Worm (Caenorhabditis elegans) whole organism, young adult: Measurements from ENCODE around the gene idpp-5.

Experiments used
- B0336.3 ChIP-seq: fragments of 200-800 bp; sonication (Bioruptor generic); IDR thresholded peaks from 2 replicates; pipeline ENCODE4 v1.3.6; 2022; ENCODE audit warnings: missing genetic modification characterization, missing compliant biosample characterization
- C17E4.6 ChIP-seq: fragments of 200-800 bp; sonication (Bioruptor generic); IDR thresholded peaks from 2 replicates; pipeline ENCODE4 v1.3.6; 2022; ENCODE audit warnings: missing genetic modification reagents, missing genetic modification characterization, missing compliant biosample characterization
- F33H1.4 ChIP-seq: fragments of 200-800 bp; sonication (Bioruptor generic); IDR thresholded peaks from 2 replicates; pipeline ENCODE4 v1.3.6; 2022; ENCODE audit warnings: missing genetic modification reagents, missing genetic modification characterization, missing compliant biosample characterization
- F39B2.1 ChIP-seq: fragments of 200-800 bp; sonication (Bioruptor generic); IDR thresholded peaks from 2 replicates; pipeline ENCODE4 v1.3.6; 2022; ENCODE audit warnings: missing genetic modification reagents, missing genetic modification characterization, missing compliant biosample characterization
- F55B11.4 ChIP-seq: sonication (generic microtip); optimal IDR thresholded peaks from 2 replicates; lab custom pipeline; 2016; ENCODE audit warnings: missing compliant biosample characterization, missing genetic modification characterization, borderline replicate concordance; ENCODE audit not compliant: insufficient read depth
- K12H6.12 ChIP-seq: fragments of 200-800 bp; sonication (Bioruptor generic); optimal IDR thresholded peaks from 2 replicates; lab custom pipeline; 2018; ENCODE audit warnings: mild to moderate bottlenecking, missing genetic modification characterization, missing compliant biosample characterization
- Y53G8AR.9 ChIP-seq: fragments of 200-800 bp; sonication (Bioruptor generic); conservative IDR thresholded peaks from 2 replicates; pipeline ENCODE4 v1.3.6; 2022; ENCODE audit warnings: missing genetic modification reagents, missing genetic modification characterization, missing compliant biosample characterization
- Y95B8A.8 ChIP-seq: fragments of 200-800 bp; sonication (Bioruptor generic); IDR thresholded peaks from 2 replicates; pipeline ENCODE4 v1.3.6; 2022; ENCODE audit warnings: missing genetic modification reagents, missing genetic modification characterization, missing compliant biosample characterization
- ZK185.1 ChIP-seq: sonication (generic microtip); optimal IDR thresholded peaks from 2 replicates; lab custom pipeline; 2016; ENCODE audit warnings: mild to moderate bottlenecking, missing genetic modification characterization, missing compliant biosample characterization; ENCODE audit not compliant: poor library complexity, severe bottlenecking
- atf-7 ChIP-seq: sonication (generic microtip); optimal IDR thresholded peaks from 2 replicates; lab custom pipeline; 2017; ENCODE audit warnings: mild to moderate bottlenecking, missing genetic modification characterization, missing compliant biosample characterization
- ccch-3 ChIP-seq: fragments of 200-800 bp; sonication (Bioruptor generic); optimal IDR thresholded peaks from 2 replicates; lab custom pipeline; 2018; ENCODE audit warnings: mild to moderate bottlenecking, missing genetic modification characterization, missing compliant biosample characterization
- cebp-1 ChIP-seq, 2 experiments: fragments of 200-800 bp in 1 of 2; sonication (Bioruptor generic) in 1 of 2; sonication (generic microtip) in 1 of 2; IDR thresholded peaks in 1 of 2; optimal IDR thresholded peaks in 1 of 2; 2 replicates each; pipeline versions ENCODE4 v1.3.6 to Lab custom; 2017 to 2022; ENCODE audit warnings: missing compliant biosample characterization in 2 of 2, missing genetic modification characterization in 2 of 2, mild to moderate bottlenecking in 1 of 2, missing genetic modification reagents in 1 of 2, moderate library complexity in 1 of 2
- ceh-27 ChIP-seq: fragments of 200-800 bp; sonication (Bioruptor generic); optimal IDR thresholded peaks from 2 replicates; lab custom pipeline; 2018; ENCODE audit warnings: mild to moderate bottlenecking, missing genetic modification characterization, moderate library complexity, missing compliant biosample characterization
- dpl-1 ChIP-seq: fragments of 150-350 bp; optimal IDR thresholded peaks from 2 replicates; lab custom pipeline; 2014; ENCODE audit warnings: missing biosample characterization, missing genetic modification reagents, missing genetic modification characterization
- hrde-1 ChIP-seq: sonication (generic microtip); optimal IDR thresholded peaks from 2 replicates; lab custom pipeline; 2016; ENCODE audit warnings: missing genetic modification characterization, mild to moderate bottlenecking, missing compliant biosample characterization, moderate library complexity, missing genotype, missing genetic modification reagents, borderline replicate concordance
- lin-40 ChIP-seq: sonication (generic microtip); optimal IDR thresholded peaks from 2 replicates; lab custom pipeline; 2016; ENCODE audit warnings: missing genetic modification characterization, mild to moderate bottlenecking, missing compliant biosample characterization, missing genotype, missing genetic modification reagents
- lin-54 ChIP-seq: fragments of 200-800 bp; sonication (Bioruptor generic); optimal IDR thresholded peaks from 2 replicates; lab custom pipeline; 2018; ENCODE audit warnings: mild to moderate bottlenecking, missing genetic modification characterization, missing compliant biosample characterization
- madf-3 ChIP-seq: fragments of 200-800 bp; sonication (Bioruptor generic); IDR thresholded peaks from 2 replicates; pipeline ENCODE4 v1.3.6; 2022; ENCODE audit warnings: missing genetic modification reagents, missing genetic modification characterization, missing compliant biosample characterization
- mcd-1 ChIP-seq: fragments of 200-800 bp; sonication (Bioruptor generic); IDR thresholded peaks from 2 replicates; pipeline ENCODE4 v1.3.6; 2022; ENCODE audit warnings: missing genetic modification reagents, missing genetic modification characterization, missing compliant biosample characterization
- nhr-120 ChIP-seq: fragments of 200-800 bp; sonication (Bioruptor generic); IDR thresholded peaks from 2 replicates; pipeline ENCODE4 v1.3.6; 2022; ENCODE audit warnings: missing genetic modification characterization, missing compliant biosample characterization
- rec-8 ChIP-seq, 2 experiments: sonication (generic microtip); optimal IDR thresholded peaks; 2 replicates each; lab custom pipeline; 2016; ENCODE audit warnings: mild to moderate bottlenecking in 2 of 2, missing genetic modification characterization in 2 of 2, missing genetic modification reagents in 2 of 2, missing genotype in 2 of 2, missing biosample characterization in 1 of 2, missing compliant biosample characterization in 1 of 2, moderate library complexity in 1 of 2
- repo-1 ChIP-seq: sonication (generic microtip); optimal IDR thresholded peaks from 2 replicates; lab custom pipeline; 2017; ENCODE audit warnings: mild to moderate bottlenecking, missing genetic modification characterization, missing compliant biosample characterization
- sea-2 ChIP-seq: fragments of 200-800 bp; sonication (Bioruptor generic); IDR thresholded peaks from 2 replicates; pipeline ENCODE4 v1.3.6; 2022; ENCODE audit warnings: missing genetic modification characterization, missing compliant biosample characterization
- snpc-1.3 ChIP-seq: sonication (generic microtip); optimal IDR thresholded peaks from 2 replicates; lab custom pipeline; 2017; ENCODE audit warnings: missing genetic modification characterization, mild to moderate bottlenecking, missing compliant biosample characterization, antibody characterized with exemption, moderate library complexity, missing genotype, missing genetic modification reagents; ENCODE audit not compliant: insufficient read depth
- somi-1 ChIP-seq: fragments of 200-800 bp; sonication (Bioruptor generic); optimal IDR thresholded peaks from 2 replicates; lab custom pipeline; 2018; ENCODE audit warnings: mild to moderate bottlenecking, missing genetic modification characterization, missing compliant biosample characterization
- unc-62 ChIP-seq: fragments of 150-350 bp; optimal IDR thresholded peaks from 2 replicates; lab custom pipeline; 2014; ENCODE audit warnings: missing biosample characterization, missing genetic modification reagents, missing genetic modification characterization
- zim-3 ChIP-seq: sonication (generic microtip); optimal IDR thresholded peaks from 2 replicates; lab custom pipeline; 2017; ENCODE audit warnings: mild to moderate bottlenecking, missing genetic modification characterization, moderate library complexity, missing compliant biosample characterization
- ztf-25 ChIP-seq: fragments of 200-800 bp; sonication (Bioruptor generic); IDR thresholded peaks from 2 replicates; pipeline ENCODE4 v1.3.6; 2022; ENCODE audit warnings: missing genetic modification reagents, missing genetic modification characterization, missing compliant biosample characterization
- ztf-28 ChIP-seq: fragments of 200-800 bp; sonication (Bioruptor generic); IDR thresholded peaks from 2 replicates; pipeline ENCODE4 v1.3.6; 2022; ENCODE audit warnings: missing genetic modification reagents, missing genetic modification characterization, missing compliant biosample characterization
- ztf-6 ChIP-seq: fragments of 200-800 bp; sonication (Bioruptor generic); IDR thresholded peaks from 2 replicates; pipeline ENCODE4 v1.3.6; 2022; ENCODE audit warnings: missing genetic modification reagents, missing genetic modification characterization, missing compliant biosample characterization

idpp-5 gene

DNA sequence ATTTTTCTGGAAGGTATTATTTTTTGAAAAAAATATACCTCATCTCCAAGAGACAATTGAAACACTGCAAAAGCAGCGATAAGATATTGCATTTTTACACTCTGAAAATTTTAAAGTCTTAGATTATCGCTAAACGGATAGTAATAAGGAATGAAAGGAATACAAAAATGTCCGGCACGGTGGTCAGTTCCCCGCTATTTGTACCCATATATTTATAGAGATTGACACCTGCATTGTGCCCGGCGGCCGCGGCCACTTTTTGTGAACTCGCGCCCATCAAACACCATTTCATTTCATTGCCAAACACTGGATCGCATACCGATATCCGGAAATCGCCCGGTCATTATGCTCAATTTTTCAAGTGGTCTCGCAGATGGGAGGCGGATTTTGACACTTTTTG lies at the start of gene idpp-5:
idpp-5 (minus strand) TSS at position 101 of the 400 bp plus-strand sequence.
- no peak for TF ChIP-seq unc-62 (GFP tag; lab: Kevin White, UChicago)
- TF ChIP-seq zim-3, result no peak
- no peak for TF ChIP-seq C17E4.6
- TF ChIP-seq ztf-25 (GFP tag; lab: Robert Waterston, UW), result no peak
- TF ChIP-seq lin-40 (tag; lab: Kevin White, UChicago), result no peak
- no peak for TF ChIP-seq Y53G8AR.9 (GFP tag; lab: Robert Waterston, UW)
- no peak for TF ChIP-seq Y95B8A.8 (GFP tag; lab: Robert Waterston, UW)
- no peak for TF ChIP-seq B0336.3 (GFP tag; lab: Robert Waterston, UW)
- TF ChIP-seq ztf-28 (GFP tag; lab: Robert Waterston, UW), result no peak
- TF ChIP-seq ccch-3 (GFP tag; lab: Kevin White, UChicago), result no peak

DNA sequence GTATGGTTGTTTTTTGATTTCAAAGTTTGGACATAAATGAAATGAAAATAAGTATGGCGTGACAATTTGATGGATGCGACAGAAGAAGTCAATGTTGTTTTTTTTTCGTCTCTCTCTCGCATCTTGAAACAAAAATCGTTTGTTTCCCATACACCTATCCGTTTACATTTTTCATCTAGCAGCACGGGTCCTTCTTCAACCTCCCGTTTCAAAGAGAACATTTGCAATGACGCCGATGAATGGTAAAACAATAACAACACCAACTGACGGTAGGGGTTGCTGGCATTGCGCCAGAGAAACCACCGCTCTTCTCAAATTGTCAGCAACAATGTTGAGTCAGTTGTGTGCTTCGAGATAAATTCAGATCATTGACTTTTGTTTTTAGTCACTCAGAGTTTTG lies 46.6 kb upstream of the idpp-5 start:
- TF ChIP-seq hrde-1 (tag; lab: Kevin White, UChicago), result no peak
- no peak for TF ChIP-seq Y95B8A.8 (GFP tag; lab: Robert Waterston, UW)
- no peak for TF ChIP-seq mcd-1 (GFP tag; lab: Robert Waterston, UW)
- TF ChIP-seq K12H6.12 (tag; lab: Kevin White, UChicago), result peak; percentile 45
- TF ChIP-seq somi-1, result peak; percentile 46

DNA sequence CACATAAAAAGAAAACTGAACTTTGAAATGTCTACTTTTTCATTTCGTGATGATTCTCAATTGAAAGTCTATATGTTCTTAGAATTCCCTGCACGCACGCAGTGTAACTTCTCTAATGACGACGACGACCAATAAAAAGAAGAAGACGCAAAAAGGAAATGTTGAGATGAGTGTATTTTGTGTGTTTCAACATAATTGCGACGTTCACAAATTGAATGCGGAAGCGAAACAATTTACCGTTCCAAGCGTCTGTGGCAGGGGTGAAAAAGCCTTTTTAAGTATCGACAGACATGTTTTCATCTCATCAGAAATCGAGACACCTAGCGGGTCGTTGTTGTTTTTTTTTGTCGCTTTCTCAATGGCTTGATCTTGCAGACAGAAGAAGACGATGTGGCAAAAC lies 46.1 kb upstream of the idpp-5 start:
- TF ChIP-seq rec-8 (tag; optimal IDR thresholded peaks at IDR 0.05; lab: Kevin White, UChicago) (no peak), lin-40 (tag; lab: Kevin White, UChicago) (peak; percentile 30)

DNA sequence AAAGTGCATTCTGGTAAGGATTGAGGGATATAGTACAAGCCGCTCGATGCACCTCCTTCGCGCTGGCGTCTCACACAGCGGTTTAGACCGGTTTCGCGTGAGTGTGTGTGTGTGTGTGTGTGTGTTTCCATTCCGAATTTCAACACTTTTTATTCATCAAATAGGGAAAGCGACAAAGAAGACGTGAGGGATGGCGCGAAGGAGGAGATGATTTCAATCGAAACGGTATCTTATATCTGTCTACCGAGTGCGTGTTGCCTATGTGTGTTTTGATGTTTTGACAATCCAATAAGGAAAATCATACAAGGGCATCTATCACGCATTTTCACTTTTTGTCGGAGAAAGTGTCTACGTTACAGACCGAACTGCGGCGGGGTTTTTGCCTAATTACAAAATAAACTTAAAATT lies 45.1 kb upstream of the idpp-5 start:
- TF ChIP-seq ceh-27 (GFP tag; lab: Kevin White, UChicago), result peak; percentile 2
- no peak for TF ChIP-seq cebp-1 (GFP tag; IDR thresholded peaks at IDR 0.05; lab: Robert Waterston, UW)
- peak; percentile 43 for TF ChIP-seq cebp-1 (tag; optimal IDR thresholded peaks at IDR 0.05; lab: Kevin White, UChicago)
- TF ChIP-seq ZK185.1 (tag; lab: Kevin White, UChicago), result no peak

DNA sequence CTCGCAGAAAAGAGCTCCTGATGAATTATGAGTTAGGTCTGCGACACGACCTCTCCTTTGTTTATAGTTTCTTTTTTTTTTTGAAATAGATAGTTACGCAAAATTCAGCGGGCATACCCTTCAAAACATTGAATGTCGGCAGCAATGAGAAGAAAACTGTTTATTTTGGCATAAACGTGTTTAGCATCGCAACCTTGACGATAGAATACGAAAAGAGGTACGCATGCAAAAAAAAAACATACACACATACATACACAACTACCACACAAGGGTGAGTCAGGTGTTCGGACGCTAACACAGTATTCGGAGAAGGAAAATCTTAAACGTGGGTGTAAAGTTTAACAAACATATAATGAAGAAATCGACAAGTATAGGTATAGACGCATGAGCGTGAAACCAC lies 43.0 kb upstream of the idpp-5 start:
- TF ChIP-seq nhr-120 (GFP tag; lab: Robert Waterston, UW) (no peak), atf-7 (no peak), madf-3 (GFP tag; lab: Robert Waterston, UW) (no peak), snpc-1.3 (tag; lab: Kevin White, UChicago) (no peak), sea-2 (GFP tag; lab: Robert Waterston, UW) (no peak), F39B2.1 (GFP tag; lab: Robert Waterston, UW) (no peak), F55B11.4 (no peak), dpl-1 (no peak), F33H1.4 (GFP tag; lab: Robert Waterston, UW) (no peak), lin-54 (GFP tag; lab: Kevin White, UChicago) (no peak), repo-1 (tag; lab: Kevin White, UChicago) (no peak), ztf-6 (no peak), somi-1 (no peak)
- TF ChIP-seq, all 124 proteins: peak for 0
